Fruit fly (Drosophila melanogaster): ENCODE measurements around the gene CG32572.

CG32572 gene

dm6 chrX:16746824-16747223 is 25.8 kb downstream of the CG32572 start:
- no peak for TF ChIP-seq corto (GFP tag; optimal IDR thresholded peaks at IDR 0.05)
- TF ChIP-seq lov (optimal IDR thresholded peaks at IDR 0.05), result no peak
- 0 out of 3 replicates have a peak, but pooled peaks have one; percentile 42 for TF ChIP-seq lov (GFP tag; IDR thresholded peaks at IDR 0.05)
- TF ChIP-seq Med (GFP tag), result peak; percentile 72
- TF ChIP-seq CG4424 (GFP tag; optimal IDR thresholded peaks at IDR 0.05), result peak; percentile 34
- no peak for TF ChIP-seq wek (GFP tag; optimal IDR thresholded peaks at IDR 0.05)
- TF ChIP-seq CG2199 (GFP tag; IDR thresholded peaks at IDR 0.05), result peak; percentile 92
- no peak for TF ChIP-seq Usf (GFP tag; optimal IDR thresholded peaks at IDR 0.05)
- no peak for TF ChIP-seq CG1603 (tag; optimal IDR thresholded peaks at IDR 0.05)
- no peak for TF ChIP-seq hkb (optimal IDR thresholded peaks at IDR 0.05)
- 0 out of 2 replicates have a peak, but pooled peaks have one; percentile 25 for TF ChIP-seq hkb (GFP tag; IDR thresholded peaks at IDR 0.05)
- TF ChIP-seq CTCF (GFP tag; optimal IDR thresholded peaks at IDR 0.05), result peak; percentile 90
- TF ChIP-seq trem (tag; optimal IDR thresholded peaks at IDR 0.05), result peak; percentile 69
- peak; percentile 71 for TF ChIP-seq CG8290 (GFP tag; optimal IDR thresholded peaks at IDR 0.05)
- no peak for TF ChIP-seq CG8290 (tag; optimal IDR thresholded peaks at IDR 0.05)
- TF ChIP-seq Bdp1 (GFP tag; optimal IDR thresholded peaks at IDR 0.05), result no peak
- TF ChIP-seq inv (GFP tag; IDR thresholded peaks at IDR 0.05; ENCODE audit: partially characterized antibody), result no peak
- TF ChIP-seq chm (GFP tag; IDR thresholded peaks at IDR 0.05), result 0 out of 2 replicates have a peak, but pooled peaks have one; percentile 14
- TF ChIP-seq al (GFP tag; IDR thresholded peaks at IDR 0.05), result no peak
- TF ChIP-seq dmrt99B (tag; optimal IDR thresholded peaks at IDR 0.05), result peak; percentile 30
- peak; percentile 0 for TF ChIP-seq ATbp (GFP tag; optimal IDR thresholded peaks at IDR 0.05)
- peak; percentile 8 for TF ChIP-seq CG12219 (GFP tag; optimal IDR thresholded peaks at IDR 0.05)
- no peak for TF ChIP-seq CG16813 (GFP tag; IDR thresholded peaks at IDR 0.05; ENCODE audit: partially characterized antibody)
- TF ChIP-seq sens-2 (GFP tag; IDR thresholded peaks at IDR 0.05), result no peak
- peak; percentile 27 for TF ChIP-seq CG17385 (GFP tag; optimal IDR thresholded peaks at IDR 0.05)
- TF ChIP-seq Xrp1 (GFP tag; IDR thresholded peaks at IDR 0.05), result 0 out of 2 replicates have a peak, but pooled peaks have one; percentile 14
- peak; percentile 27 for TF ChIP-seq CG10979 (tag; optimal IDR thresholded peaks at IDR 0.05)
- peak; percentile 34 for TF ChIP-seq CG6254 (GFP tag; optimal IDR thresholded peaks at IDR 0.05)
- TF ChIP-seq pan (optimal IDR thresholded peaks at IDR 0.05), result no peak
- TF ChIP-seq pan (GFP tag; optimal IDR thresholded peaks at IDR 0.05 in 1 of 2, IDR thresholded peaks at IDR 0.05 in 1 of 2), result peak in 1 of 2 experiments; percentile 13
- peak; percentile 11 for TF ChIP-seq Sox100B (GFP tag; optimal IDR thresholded peaks at IDR 0.05)
- no peak for TF ChIP-seq CG2889 (GFP tag; IDR thresholded peaks at IDR 0.05)
- TF ChIP-seq CG6854 (GFP tag; optimal IDR thresholded peaks at IDR 0.05), result no peak
- peak; percentile 3 for TF ChIP-seq Ets65A (GFP tag)
- peak; percentile 93 for TF ChIP-seq CG14965 (GFP tag; optimal IDR thresholded peaks at IDR 0.05; ENCODE audit: borderline replicate concordance)
- TF ChIP-seq CG34224 (GFP tag; IDR thresholded peaks at IDR 0.05; ENCODE audit: partially characterized antibody), result no peak
- peak; percentile 13 for TF ChIP-seq CG1529 (GFP tag; optimal IDR thresholded peaks at IDR 0.05)
- TF ChIP-seq CG8359 (GFP tag; optimal IDR thresholded peaks at IDR 0.05; ENCODE audit: borderline replicate concordance), result peak; percentile 8
- no peak for TF ChIP-seq Adf1 (GFP tag; IDR thresholded peaks at IDR 0.05)
- TF ChIP-seq ci (GFP tag; IDR thresholded peaks at IDR 0.05), result peak; percentile 64; the same call in 1 of the 3 replicates
- TF ChIP-seq CG17359 (tag; optimal IDR thresholded peaks at IDR 0.05), result peak; percentile 11
- peak; percentile 8 for TF ChIP-seq stwl (tag; optimal IDR thresholded peaks at IDR 0.05)
- peak; percentile 26; the same call in 1 of the 2 replicates for TF ChIP-seq CG32532 (GFP tag; IDR thresholded peaks at IDR 0.05)

dm6 chrX:16747467-16747866 is 26.5 kb downstream of the CG32572 start:
- TF ChIP-seq tup (GFP tag; optimal IDR thresholded peaks at IDR 0.05), result no peak
- TF ChIP-seq CG12769 (tag; optimal IDR thresholded peaks at IDR 0.05), result no peak
- TF ChIP-seq Vsx1 (GFP tag; optimal IDR thresholded peaks at IDR 0.05), result no peak
- TF ChIP-seq Pdp1 (GFP tag; optimal IDR thresholded peaks at IDR 0.05), result peak in 1 of 2 experiments; percentile 29
- TF ChIP-seq CG8765 (GFP tag; IDR thresholded peaks at IDR 0.05), result no peak
- no peak for TF ChIP-seq YL-1 (GFP tag; optimal IDR thresholded peaks at IDR 0.05)
- no peak for TF ChIP-seq CG8359 (GFP tag; optimal IDR thresholded peaks at IDR 0.05; ENCODE audit: borderline replicate concordance)
- no peak for TF ChIP-seq CG30403 (GFP tag; optimal IDR thresholded peaks at IDR 0.05)
- no peak for TF ChIP-seq CG7271 (tag; optimal IDR thresholded peaks at IDR 0.05)
- TF ChIP-seq maf-S (GFP tag; optimal IDR thresholded peaks at IDR 0.05), result no peak
- no peak for TF ChIP-seq kni (GFP tag; optimal IDR thresholded peaks at IDR 0.05)
- TF ChIP-seq p53 (GFP tag; optimal IDR thresholded peaks at IDR 0.05), result no peak
